Fruit fly (Drosophila melanogaster) whole organism, prepupa: ENCODE measurements around the gene Rca1.

Experiments used
- CG10631 ChIP-seq: fragments of 200-800 bp; sonication (Bioruptor generic); optimal IDR thresholded peaks from 2 replicates; lab custom pipeline; 2016; ENCODE audit warnings: missing biosample characterization, missing genetic modification characterization
- CG10669 ChIP-seq: fragments of 200-800 bp; sonication (Bioruptor generic); optimal IDR thresholded peaks from 3 replicates; lab custom pipeline; 2018; ENCODE audit warnings: missing biosample characterization, mild to moderate bottlenecking, missing genetic modification characterization, moderate library complexity
- CG11762 ChIP-seq: fragments of 200-800 bp; sonication (Bioruptor generic); optimal IDR thresholded peaks from 3 replicates; lab custom pipeline; 2016; ENCODE audit warnings: missing biosample characterization, missing genetic modification characterization; ENCODE audit not compliant: insufficient read depth
- CG11902 ChIP-seq: fragments of 200-800 bp; sonication (Bioruptor generic); optimal IDR thresholded peaks from 3 replicates; lab custom pipeline; 2016; ENCODE audit warnings: missing biosample characterization, missing genetic modification characterization
- CG1621 ChIP-seq: fragments of 200-800 bp; sonication (Bioruptor generic); optimal IDR thresholded peaks from 3 replicates; lab custom pipeline; 2018; ENCODE audit warnings: missing biosample characterization, mild to moderate bottlenecking, missing genetic modification characterization
- CG31627 ChIP-seq: fragments of 200-800 bp; sonication (Bioruptor generic); optimal IDR thresholded peaks from 3 replicates; lab custom pipeline; 2016; ENCODE audit warnings: missing biosample characterization, missing genetic modification characterization
- CG32006 ChIP-seq: fragments of 200-800 bp; sonication (Bioruptor generic); optimal IDR thresholded peaks from 3 replicates; lab custom pipeline; 2017; ENCODE audit warnings: missing biosample characterization, mild to moderate bottlenecking, missing genetic modification characterization
- CG34406 ChIP-seq: fragments of 200-800 bp; sonication (Bioruptor generic); optimal IDR thresholded peaks from 3 replicates; lab custom pipeline; 2016; ENCODE audit warnings: missing biosample characterization, missing genetic modification characterization
- CG3919 ChIP-seq: fragments of 200-800 bp; sonication (Bioruptor generic); optimal IDR thresholded peaks from 3 replicates; lab custom pipeline; 2016; ENCODE audit warnings: missing biosample characterization, missing genetic modification characterization
- CG4318 ChIP-seq: fragments of 200-800 bp; sonication (Bioruptor generic); optimal IDR thresholded peaks from 3 replicates; lab custom pipeline; 2017; ENCODE audit warnings: missing biosample characterization, mild to moderate bottlenecking, missing genetic modification characterization
- CG6163 ChIP-seq: fragments of 200-800 bp; sonication (Bioruptor generic); IDR thresholded peaks from 3 replicates; pipeline ENCODE4 v1.3.6; 2022; ENCODE audit warnings: missing biosample characterization, missing genetic modification characterization
- CG6276 ChIP-seq: fragments of 200-800 bp; sonication (Bioruptor generic); optimal IDR thresholded peaks from 2 replicates; lab custom pipeline; 2017; ENCODE audit warnings: missing biosample characterization, mild to moderate bottlenecking, missing genetic modification characterization
- CG6808 ChIP-seq: fragments of 200-800 bp; sonication (Bioruptor generic); optimal IDR thresholded peaks from 3 replicates; lab custom pipeline; 2017; ENCODE audit warnings: missing biosample characterization, missing genetic modification characterization, mild to moderate bottlenecking, moderate library complexity, missing genetic modification reagents
- CG6854 ChIP-seq: fragments of 200-800 bp; sonication (Bioruptor generic); optimal IDR thresholded peaks from 2 replicates; lab custom pipeline; 2017; ENCODE audit warnings: missing biosample characterization, mild to moderate bottlenecking, missing genetic modification characterization
- CG7368 ChIP-seq: fragments of 200-800 bp; sonication (Bioruptor generic); optimal IDR thresholded peaks from 3 replicates; lab custom pipeline; 2016; ENCODE audit warnings: missing biosample characterization, missing genetic modification characterization
- Eip78C ChIP-seq: fragments of 200-800 bp; sonication (Bioruptor generic); peaks from one replicate; lab custom pipeline; 2016; ENCODE audit warnings: missing biosample characterization, missing genetic modification characterization
- Ets96B ChIP-seq: fragments of 200-800 bp; optimal IDR thresholded peaks from 2 replicates; lab custom pipeline; 2019; ENCODE audit warnings: missing biosample characterization, mild to moderate bottlenecking, missing genetic modification characterization, moderate library complexity
- Hr39 ChIP-seq: fragments of 200-800 bp; sonication (Bioruptor generic); optimal IDR thresholded peaks from 2 replicates; lab custom pipeline; 2016; ENCODE audit warnings: missing biosample characterization, missing genetic modification characterization
- Hr4 ChIP-seq: fragments of 200-800 bp; sonication (Bioruptor generic); optimal IDR thresholded peaks from 3 replicates; lab custom pipeline; 2016; ENCODE audit warnings: missing biosample characterization, missing genetic modification characterization
- Lpt ChIP-seq: fragments of 200-800 bp; sonication (Bioruptor generic); optimal IDR thresholded peaks from 3 replicates; lab custom pipeline; 2016; ENCODE audit warnings: missing biosample characterization, missing genetic modification characterization
- Met ChIP-seq: fragments of 200-800 bp; sonication (Bioruptor generic); optimal IDR thresholded peaks from 3 replicates; lab custom pipeline; 2016; ENCODE audit warnings: missing biosample characterization, missing genetic modification characterization
- Sox102F ChIP-seq: fragments of 200-800 bp; sonication (Bioruptor generic); optimal IDR thresholded peaks from 2 replicates; lab custom pipeline; 2016; ENCODE audit warnings: missing biosample characterization, mild to moderate bottlenecking, missing genetic modification characterization
- Sox14 ChIP-seq: fragments of 200-800 bp; sonication (Bioruptor generic); optimal IDR thresholded peaks from 3 replicates; lab custom pipeline; 2016; ENCODE audit warnings: missing biosample characterization, missing genetic modification characterization
- acj6 ChIP-seq: fragments of 200-800 bp; sonication (Bioruptor generic); optimal IDR thresholded peaks from 3 replicates; lab custom pipeline; 2016; ENCODE audit warnings: missing biosample characterization, missing genetic modification characterization
- dac ChIP-seq: fragments of 200-800 bp; sonication (Bioruptor generic); optimal IDR thresholded peaks from 2 replicates; lab custom pipeline; 2017; ENCODE audit warnings: missing biosample characterization, mild to moderate bottlenecking, missing genetic modification characterization
- esn ChIP-seq: fragments of 200-800 bp; sonication (Bioruptor generic); optimal IDR thresholded peaks from 2 replicates; lab custom pipeline; 2016; ENCODE audit warnings: missing biosample characterization, mild to moderate bottlenecking, missing genetic modification characterization, moderate library complexity
- fd85E ChIP-seq: fragments of 200-800 bp; sonication (Bioruptor generic); optimal IDR thresholded peaks from 3 replicates; lab custom pipeline; 2016; ENCODE audit warnings: missing biosample characterization, missing genetic modification characterization
- fkh ChIP-seq: fragments of 200-800 bp; sonication (Bioruptor generic); optimal IDR thresholded peaks from 3 replicates; lab custom pipeline; 2017; ENCODE audit warnings: missing biosample characterization, mild to moderate bottlenecking, missing genetic modification characterization, moderate library complexity
- net ChIP-seq: fragments of 200-800 bp; sonication (Bioruptor generic); optimal IDR thresholded peaks from 3 replicates; lab custom pipeline; 2016; ENCODE audit warnings: missing biosample characterization, missing genetic modification characterization
- salr ChIP-seq, 2 experiments: fragments of 200-800 bp; sonication (Bioruptor generic); optimal IDR thresholded peaks; 3 replicates each; lab custom pipeline; 2016 to 2018; ENCODE audit warnings: missing biosample characterization in 2 of 2, missing genetic modification characterization in 2 of 2, mild to moderate bottlenecking in 1 of 2
- spab ChIP-seq: fragments of 200-800 bp; sonication (Bioruptor generic); optimal IDR thresholded peaks from 2 replicates; lab custom pipeline; 2017; ENCODE audit warnings: missing biosample characterization, mild to moderate bottlenecking, missing genetic modification characterization, missing genetic modification reagents
- ss ChIP-seq, 2 experiments: fragments of 200-800 bp; sonication (Bioruptor generic); optimal IDR thresholded peaks; 2 replicates in 1 of 2; 3 replicates in 1 of 2; lab custom pipeline; 2017 to 2018; ENCODE audit warnings: mild to moderate bottlenecking in 2 of 2, missing biosample characterization in 2 of 2, missing genetic modification characterization in 2 of 2, moderate library complexity in 1 of 2
- svp ChIP-seq: fragments of 200-800 bp; sonication (Bioruptor generic); peaks from one replicate; lab custom pipeline; 2016; ENCODE audit warnings: missing biosample characterization, missing genetic modification characterization
- topi ChIP-seq: fragments of 200-800 bp; sonication (Bioruptor generic); optimal IDR thresholded peaks from 3 replicates; lab custom pipeline; 2016; ENCODE audit warnings: missing biosample characterization, missing genetic modification characterization
- vri ChIP-seq: fragments of 200-800 bp; sonication (Bioruptor generic); optimal IDR thresholded peaks from 3 replicates; lab custom pipeline; 2016; ENCODE audit warnings: missing biosample characterization, mild to moderate bottlenecking, missing genetic modification characterization

The Rca1 gene

dm6 chr2L:6851963-6852671 is at the start of gene Rca1:
Gene Rca1, plus strand, starts transcription at chr2L:6852315.
- TF ChIP-seq svp (GFP tag; lab: Kevin White, UChicago) (peak; percentile 95), CG32006 (no peak), salr (GFP tag; optimal IDR thresholded peaks at IDR 0.05; lab: Kevin White, UChicago) (no peak), fd85E (GFP tag; lab: Kevin White, UChicago) (no peak), CG6808 (GFP tag; lab: Kevin White, UChicago) (no peak), CG6854 (GFP tag; lab: Kevin White, UChicago) (no peak), Sox14 (GFP tag; lab: Kevin White, UChicago) (peak; percentile 26), CG6163 (no peak), Ets96B (tag; lab: Kevin White, UChicago) (no peak)

- no peak for TF ChIP-seq net (GFP tag; lab: Kevin White, UChicago)
- no peak for TF ChIP-seq dac
- no peak for TF ChIP-seq esn (GFP tag; lab: Kevin White, UChicago)
- peak; percentile 52 for TF ChIP-seq vri
- TF ChIP-seq CG3919 (GFP tag; lab: Kevin White, UChicago) = no peak
- TF ChIP-seq Lpt (GFP tag; lab: Kevin White, UChicago) = no peak
Measured at dm6 chr2L:6802740-6803139, 49.4 kb upstream of the Rca1 start, which contains the start of the genes CG17377 and Daao2. Gene CG17377, minus strand, starts transcription at chr2L:6802840. Gene Daao2, plus strand, starts transcription at chr2L:6803011.

dm6 chr2L:6805783-6806182 is 46.3 kb upstream of the Rca1 start, which contains the start of gene CG17375:
Gene CG17375, minus strand, starts transcription at chr2L:6805792.
- TF ChIP-seq Sox102F (GFP tag; lab: Kevin White, UChicago) (no peak), CG32006 (no peak), spab (GFP tag; lab: Kevin White, UChicago) (no peak), CG10669 (GFP tag; lab: Kevin White, UChicago) (no peak), Lpt (GFP tag; lab: Kevin White, UChicago) (no peak), salr (GFP tag; optimal IDR thresholded peaks at IDR 0.05; lab: Kevin White, UChicago) (no peak), svp (GFP tag; lab: Kevin White, UChicago) (no peak), Met (GFP tag; lab: Kevin White, UChicago) (no peak), CG6276 (no peak), fkh (no peak)

dm6 chr2L:6817493-6817892 is 34.6 kb upstream of the Rca1 start:
- TF ChIP-seq CG7368 (GFP tag; lab: Kevin White, UChicago) = peak; percentile 31
- TF ChIP-seq acj6 (GFP tag; lab: Kevin White, UChicago) = no peak
- 0 out of 3 replicates have a peak, but pooled peaks have one; percentile 29 for TF ChIP-seq CG6163
- TF ChIP-seq CG3919 (GFP tag; lab: Kevin White, UChicago) = no peak

dm6 chr2L:6818357-6818756 is 33.8 kb upstream of the Rca1 start:
- TF ChIP-seq Eip78C (GFP tag; lab: Kevin White, UChicago) = no peak
- TF ChIP-seq fkh = peak; percentile 58

dm6 chr2L:6819230-6820049 is 32.7 kb upstream of the Rca1 start:
- TF ChIP-seq CG3919 (GFP tag; lab: Kevin White, UChicago) = no peak
- TF ChIP-seq fkh = no peak
- TF ChIP-seq Hr4 = no peak
- no peak for TF ChIP-seq CG11762 (GFP tag; lab: Kevin White, UChicago)
- TF ChIP-seq CG10631 (GFP tag; lab: Kevin White, UChicago) = no peak
- TF ChIP-seq CG32006 = no peak
- no peak for TF ChIP-seq vri
- no peak for TF ChIP-seq spab (GFP tag; lab: Kevin White, UChicago)
- TF ChIP-seq CG34406 (GFP tag; lab: Kevin White, UChicago) = no peak
- no peak for TF ChIP-seq CG4318
- no peak for TF ChIP-seq topi (GFP tag; lab: Kevin White, UChicago)
- TF ChIP-seq CG6854 (GFP tag; lab: Kevin White, UChicago) = no peak
- no peak for TF ChIP-seq Hr39 (GFP tag; lab: Kevin White, UChicago)
- no peak for TF ChIP-seq CG1621
- TF ChIP-seq CG11902 = no peak
- TF ChIP-seq ss (GFP tag; optimal IDR thresholded peaks at IDR 0.05; lab: Kevin White, UChicago) = no peak
- TF ChIP-seq acj6 (GFP tag; lab: Kevin White, UChicago) = no peak
- no peak for TF ChIP-seq CG31627 (GFP tag; lab: Kevin White, UChicago)
- no peak for TF ChIP-seq Eip78C (GFP tag; lab: Kevin White, UChicago)
